Fruit fly (Drosophila melanogaster): ENCODE data around the gene Rac2.

Gene Rac2

dm6 chr3L:7434715-7435653, at the start of gene Rac2 (continued):
- no peak for TF ChIP-seq CG6272 (GFP tag; IDR thresholded peaks at IDR 0.05)
- TF ChIP-seq Kr (GFP tag; optimal IDR thresholded peaks at IDR 0.05): no peak
- no peak for TF ChIP-seq Usf (GFP tag; optimal IDR thresholded peaks at IDR 0.05)
- peak; percentile 7 for TF ChIP-seq salm (tag; optimal IDR thresholded peaks at IDR 0.05)
- TF ChIP-seq ERR (GFP tag; optimal IDR thresholded peaks at IDR 0.05): peak; percentile 46
- TF ChIP-seq lab (GFP tag; optimal IDR thresholded peaks at IDR 0.05): peak; percentile 49
- no peak for TF ChIP-seq slp2 (GFP tag; optimal IDR thresholded peaks at IDR 0.05)
- TF ChIP-seq CG8359 (GFP tag; optimal IDR thresholded peaks at IDR 0.05; ENCODE audit: borderline replicate concordance): peak; percentile 22
- no peak for TF ChIP-seq danr (GFP tag; IDR thresholded peaks at IDR 0.05)
- peak; percentile 86 for TF ChIP-seq sens (GFP tag)
- TF ChIP-seq B-H1 (GFP tag; IDR thresholded peaks at IDR 0.05): no peak
- TF ChIP-seq Aef1 (GFP tag; IDR thresholded peaks at IDR 0.05): peak; percentile 74
- peak; percentile 24 for TF ChIP-seq CG2678 (tag; optimal IDR thresholded peaks at IDR 0.05)
- TF ChIP-seq CG13296 (GFP tag; optimal IDR thresholded peaks at IDR 0.05): peak; percentile 31
- no peak for TF ChIP-seq Fer2 (tag; optimal IDR thresholded peaks at IDR 0.05)
- TF ChIP-seq zen (tag; optimal IDR thresholded peaks at IDR 0.05): no peak
- peak; percentile 40; the same call in 1 of the 2 replicates for TF ChIP-seq Xrp1 (GFP tag; IDR thresholded peaks at IDR 0.05)
- TF ChIP-seq sima (GFP tag; optimal IDR thresholded peaks at IDR 0.05): no peak
- TF ChIP-seq CG14050 (GFP tag; IDR thresholded peaks at IDR 0.05): no peak
- TF ChIP-seq CG12104 (GFP tag; optimal IDR thresholded peaks at IDR 0.05): no peak
- peak; percentile 57; the same call in 1 of the 2 replicates for TF ChIP-seq wdn (GFP tag; IDR thresholded peaks at IDR 0.05)
- TF ChIP-seq klu (GFP tag; IDR thresholded peaks at IDR 0.05): no peak
- TF ChIP-seq CG4707 (GFP tag; optimal IDR thresholded peaks at IDR 0.05): no peak
- TF ChIP-seq CG16815 (GFP tag; optimal IDR thresholded peaks at IDR 0.05): no peak
- TF ChIP-seq CG2712 (tag; optimal IDR thresholded peaks at IDR 0.05): peak; percentile 23
- TF ChIP-seq Gsc (GFP tag; IDR thresholded peaks at IDR 0.05): no peak
- peak; percentile 15 for TF ChIP-seq CG17829 (tag; optimal IDR thresholded peaks at IDR 0.05)
- peak; percentile 90 for TF ChIP-seq grau (tag; optimal IDR thresholded peaks at IDR 0.05)
- no peak for TF ChIP-seq CG10209 (GFP tag; optimal IDR thresholded peaks at IDR 0.05)
- no peak for TF ChIP-seq sc (optimal IDR thresholded peaks at IDR 0.05)
- TF ChIP-seq sc (GFP tag; optimal IDR thresholded peaks at IDR 0.05): no peak
- TF ChIP-seq CG6654 (GFP tag; optimal IDR thresholded peaks at IDR 0.05): no peak
- TF ChIP-seq Antp (GFP tag; optimal IDR thresholded peaks at IDR 0.05): no peak
- peak; percentile 54 for TF ChIP-seq sug (tag; optimal IDR thresholded peaks at IDR 0.05)
- 0 out of 2 replicates have a peak, but pooled peaks have one; percentile 16 for TF ChIP-seq Rx (GFP tag; IDR thresholded peaks at IDR 0.05)
- TF ChIP-seq CoRest (tag; optimal IDR thresholded peaks at IDR 0.05): peak; percentile 22
- peak; percentile 85 for TF ChIP-seq shn (GFP tag; optimal IDR thresholded peaks at IDR 0.05)
- peak; percentile 40; the same call in 1 of the 2 replicates for TF ChIP-seq E2f2 (GFP tag; IDR thresholded peaks at IDR 0.05)
- TF ChIP-seq rib (GFP tag; IDR thresholded peaks at IDR 0.05): peak; percentile 64; the same call in 1 of the 2 replicates
- TF ChIP-seq NC2β (GFP tag; optimal IDR thresholded peaks at IDR 0.05): no peak
- TF ChIP-seq sens-2 (GFP tag; IDR thresholded peaks at IDR 0.05): no peak; the same call in 1 of the 2 replicates
- no peak for TF ChIP-seq H15 (GFP tag; IDR thresholded peaks at IDR 0.05)
- TF ChIP-seq corto (GFP tag; optimal IDR thresholded peaks at IDR 0.05): no peak
- no peak for TF ChIP-seq usp (GFP tag; optimal IDR thresholded peaks at IDR 0.05)
- peak; percentile 19 for TF ChIP-seq HmgZ (tag; optimal IDR thresholded peaks at IDR 0.05)
- TF ChIP-seq CG34376 (GFP tag; optimal IDR thresholded peaks at IDR 0.05): peak; percentile 7
- TF ChIP-seq CG8089 (GFP tag; optimal IDR thresholded peaks at IDR 0.05): no peak
- no peak for TF ChIP-seq Oaz (GFP tag; IDR thresholded peaks at IDR 0.05)
- no peak for TF ChIP-seq CG4730 (GFP tag; IDR thresholded peaks at IDR 0.05)
- TF ChIP-seq Adf1 (GFP tag; IDR thresholded peaks at IDR 0.05): peak; percentile 65

Data from whole organism, embryonic.